Fruit fly (Drosophila melanogaster) whole organism, prepupa: ENCODE measurements around the gene CG7497.

Experiments
- CG16779 ChIP-seq: fragments of 200-800 bp; sonication (Bioruptor generic); optimal IDR thresholded peaks from 3 replicates; lab custom pipeline; 2017; ENCODE audit warnings: missing biosample characterization, mild to moderate bottlenecking, missing genetic modification characterization
- CG34406 ChIP-seq: fragments of 200-800 bp; sonication (Bioruptor generic); optimal IDR thresholded peaks from 3 replicates; lab custom pipeline; 2016; ENCODE audit warnings: missing biosample characterization, missing genetic modification characterization
- CG6276 ChIP-seq: fragments of 200-800 bp; sonication (Bioruptor generic); optimal IDR thresholded peaks from 2 replicates; lab custom pipeline; 2017; ENCODE audit warnings: missing biosample characterization, mild to moderate bottlenecking, missing genetic modification characterization
- achi ChIP-seq: fragments of 200-800 bp; sonication (Bioruptor generic); optimal IDR thresholded peaks from 3 replicates; lab custom pipeline; 2016; ENCODE audit warnings: missing biosample characterization, missing genetic modification characterization
- dsx ChIP-seq: fragments of 200-800 bp; optimal IDR thresholded peaks from 3 replicates; lab custom pipeline; 2019; ENCODE audit warnings: missing biosample characterization, mild to moderate bottlenecking, missing genetic modification characterization, moderate library complexity; ENCODE audit not compliant: poor library complexity, severe bottlenecking
- fkh ChIP-seq: fragments of 200-800 bp; sonication (Bioruptor generic); optimal IDR thresholded peaks from 3 replicates; lab custom pipeline; 2017; ENCODE audit warnings: missing biosample characterization, mild to moderate bottlenecking, missing genetic modification characterization, moderate library complexity
- net ChIP-seq: fragments of 200-800 bp; sonication (Bioruptor generic); optimal IDR thresholded peaks from 3 replicates; lab custom pipeline; 2016; ENCODE audit warnings: missing biosample characterization, missing genetic modification characterization
- salr ChIP-seq, 2 experiments: fragments of 200-800 bp; sonication (Bioruptor generic); optimal IDR thresholded peaks; 3 replicates each; lab custom pipeline; 2016 to 2018; ENCODE audit warnings: missing biosample characterization in 2 of 2, missing genetic modification characterization in 2 of 2, mild to moderate bottlenecking in 1 of 2

The CG7497 gene

DNA sequence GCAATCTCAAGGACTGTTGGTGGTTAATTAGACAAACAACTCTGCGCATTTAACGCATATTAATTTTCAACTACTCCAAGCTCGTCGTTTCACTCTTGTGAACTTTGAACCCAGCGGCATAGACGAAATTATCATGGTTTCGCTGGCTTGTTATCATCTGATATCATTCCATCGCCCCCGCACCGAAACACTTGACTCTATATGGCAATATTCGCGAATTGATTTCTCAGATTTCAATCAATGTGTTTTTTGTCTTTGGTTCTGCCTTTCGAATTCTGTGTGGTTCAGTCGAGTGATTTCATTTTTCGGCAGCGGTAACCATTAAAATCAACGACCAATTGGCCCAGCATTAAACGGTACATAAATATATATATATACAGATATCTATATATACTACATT is 38.1 kb downstream of the CG7497 start, which contains the start of gene CG34251:
Gene CG34251, plus strand, starts transcription at position 301 of the 400 bp plus-strand sequence.
- no peak for TF ChIP-seq CG16779 (tag; lab: Kevin White, UChicago)
- TF ChIP-seq achi: no peak
- no peak for TF ChIP-seq CG34406
- TF ChIP-seq dsx (GFP tag; lab: Kevin White, UChicago): no peak

DNA sequence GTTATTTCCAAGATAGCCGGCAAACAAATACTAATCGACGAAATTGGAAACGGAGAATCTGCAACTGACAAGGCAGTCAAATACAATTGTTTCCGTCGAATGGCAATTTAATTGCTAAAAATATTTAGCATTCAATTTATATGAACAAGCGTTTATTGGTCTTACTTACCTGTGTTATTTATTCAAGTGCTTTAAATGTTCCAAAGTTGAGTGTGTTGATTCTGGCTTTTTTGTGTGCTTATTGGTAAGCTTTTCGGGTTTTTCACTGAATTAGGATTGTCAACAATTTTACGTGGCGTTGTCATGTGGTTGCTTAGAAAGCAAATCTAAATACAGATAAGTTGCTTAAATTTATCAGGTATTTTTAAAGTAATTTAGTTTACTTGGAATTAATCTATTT is 38.5 kb downstream of the CG7497 start:
- TF ChIP-seq salr (GFP tag; optimal IDR thresholded peaks at IDR 0.05; lab: Kevin White, UChicago) (no peak), CG34406 (no peak), CG16779 (tag; lab: Kevin White, UChicago) (no peak), net (GFP tag; lab: Kevin White, UChicago) (no peak), CG6276 (GFP tag; lab: Kevin White, UChicago) (no peak), fkh (GFP tag; lab: Kevin White, UChicago) (peak; percentile 51)
